Worm (Caenorhabditis elegans): ENCODE measurements around the gene ceh-62.

DNA sequence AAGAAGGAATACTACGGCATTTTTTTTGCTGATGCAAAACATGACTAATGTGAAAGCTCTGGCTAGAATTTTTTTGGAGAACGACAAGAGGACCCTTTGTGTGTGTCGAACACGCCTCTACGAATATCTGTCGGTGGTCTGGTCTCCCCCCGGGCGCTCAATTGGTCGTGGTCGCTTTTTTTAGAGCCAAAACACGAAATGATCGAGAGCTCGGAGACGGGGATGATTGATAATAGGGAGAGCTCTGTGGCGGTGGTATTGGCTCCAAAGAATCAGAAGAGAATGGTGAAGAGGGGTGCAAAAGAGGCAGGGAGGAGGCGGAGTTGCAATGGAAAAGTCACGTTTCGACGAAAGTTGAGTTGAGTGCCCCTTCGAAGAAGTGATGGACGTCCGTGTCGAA is 24.0 kb downstream of the ceh-62 start:
- TF ChIP-seq blmp-1 (tag; optimal IDR thresholded peaks at IDR 0.05; ENCODE audit: insufficient read depth) (no peak), snpc-4 (tag; optimal IDR thresholded peaks at IDR 0.05) (no peak), aly-2 (tag; optimal IDR thresholded peaks at IDR 0.05) (no peak), ama-1 (optimal IDR thresholded peaks at IDR 0.05) (no peak), unc-55 (GFP tag; optimal IDR thresholded peaks at IDR 0.05) (no peak)

Data from whole organism, L2 larva.